Fruit fly (Drosophila melanogaster): ENCODE data around the gene CG32241.

Gene CG32241

DNA sequence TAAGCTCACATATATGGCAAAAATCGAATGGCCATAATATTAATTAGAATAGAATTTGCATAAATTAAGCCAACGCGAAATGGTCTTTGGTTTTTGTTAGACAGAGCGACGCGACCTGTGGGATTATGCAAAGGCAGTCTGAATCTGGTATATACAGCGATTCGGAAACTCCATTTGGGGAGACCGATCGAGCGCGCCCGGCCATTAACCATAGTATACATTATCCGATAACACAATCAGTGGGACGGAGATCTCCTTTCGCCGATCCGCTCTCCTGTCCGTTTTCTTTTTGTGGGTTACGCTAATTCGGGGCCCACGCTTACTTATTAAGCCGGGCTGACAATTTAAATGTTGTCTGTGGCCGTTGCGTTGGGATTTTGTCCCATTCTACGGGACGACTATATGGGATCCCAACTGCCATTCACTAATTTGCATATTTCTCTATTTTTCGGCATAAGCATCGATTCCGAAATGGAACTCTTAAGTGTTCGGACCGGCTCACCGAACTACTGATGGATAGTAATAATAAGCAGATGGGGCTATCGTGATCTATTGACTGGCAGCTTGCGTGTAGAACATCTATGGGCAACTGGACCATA is 11.3 kb upstream of the CG32241 start:
- TF ChIP-seq NC2β (GFP tag; optimal IDR thresholded peaks at IDR 0.05) (no peak), CG2199 (GFP tag; IDR thresholded peaks at IDR 0.05) (no peak), CG3847 (GFP tag; IDR thresholded peaks at IDR 0.05) (0 out of 2 replicates have a peak, but pooled peaks have one; percentile 14), CG12769 (tag; optimal IDR thresholded peaks at IDR 0.05) (peak; percentile 23), Ets65A (GFP tag) (peak; percentile 29), CG13894 (tag; optimal IDR thresholded peaks at IDR 0.05) (peak; percentile 98), CG10543 (GFP tag; optimal IDR thresholded peaks at IDR 0.05) (peak; percentile 4)

DNA sequence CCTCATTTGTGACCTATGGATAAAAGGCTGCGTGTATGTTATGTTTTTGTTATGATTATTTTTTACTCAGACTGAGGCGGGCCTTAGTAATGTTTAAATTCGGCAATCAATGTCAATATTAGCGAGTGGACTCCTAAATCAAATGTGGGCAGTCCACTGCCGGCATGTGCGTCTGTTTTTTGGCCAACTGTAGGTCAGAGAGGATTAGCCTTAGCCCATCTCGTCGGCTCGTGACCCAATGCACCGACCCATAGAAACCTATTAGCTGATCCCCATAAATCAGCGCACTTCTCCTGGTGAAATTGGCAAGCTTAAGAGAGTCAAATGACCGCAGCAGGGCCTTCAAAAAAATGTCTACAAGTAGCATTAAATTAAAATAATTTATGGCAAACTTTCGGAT is 9.3 kb upstream of the CG32241 start:
- no peak for TF ChIP-seq amos (GFP tag; IDR thresholded peaks at IDR 0.05; ENCODE audit: partially characterized antibody)
- no peak for TF ChIP-seq CG13123 (GFP tag; optimal IDR thresholded peaks at IDR 0.05)
- TF ChIP-seq zfh2 (GFP tag; optimal IDR thresholded peaks at IDR 0.05) = no peak
- 0 out of 3 replicates have a peak, but pooled peaks have one; percentile 7 for TF ChIP-seq CG11093 (GFP tag; IDR thresholded peaks at IDR 0.05)
- peak; percentile 90 for TF ChIP-seq Ets65A (GFP tag)
- 0 out of 4 replicates have a peak, but pooled peaks have one; percentile 0 for TF ChIP-seq chinmo (GFP tag; IDR thresholded peaks at IDR 0.05; ENCODE audit: partially characterized antibody)
- TF ChIP-seq bcd (GFP tag; optimal IDR thresholded peaks at IDR 0.05) = no peak

DNA sequence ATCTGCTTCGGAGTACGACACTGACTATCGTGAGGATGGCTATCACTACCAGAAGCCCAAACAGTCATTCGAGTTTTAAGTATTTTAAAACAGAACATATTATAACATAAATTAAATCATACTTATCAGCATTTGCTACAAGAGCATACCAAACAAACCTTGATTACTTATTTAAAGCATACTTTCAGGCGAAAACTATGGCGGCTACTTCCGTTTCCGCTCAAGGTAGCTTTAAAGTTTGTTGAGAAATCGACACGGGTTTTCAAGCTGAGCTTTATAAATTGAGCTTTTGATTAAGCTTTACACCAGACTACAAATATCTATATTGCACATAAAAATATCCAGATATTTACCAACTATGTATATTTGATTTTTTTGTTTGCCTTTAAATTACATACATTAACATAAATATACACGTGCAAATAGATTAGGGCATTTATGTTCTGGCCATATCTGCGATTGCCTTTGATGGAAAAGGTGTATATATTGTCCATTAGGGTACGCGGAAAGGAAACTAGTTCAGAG is 8.6 kb upstream of the CG32241 start:
- no peak; the same call in 1 of the 2 replicates for TF ChIP-seq Ptx1 (GFP tag; IDR thresholded peaks at IDR 0.05)
- TF ChIP-seq pho (GFP tag; optimal IDR thresholded peaks at IDR 0.05) = peak; percentile 33
- TF ChIP-seq CG32767 (GFP tag; IDR thresholded peaks at IDR 0.05) = peak; percentile 35; the same call in 1 of the 2 replicates
- TF ChIP-seq Mrtf (GFP tag; IDR thresholded peaks at IDR 0.05) = no peak
- peak; percentile 81 for TF ChIP-seq CG8359 (GFP tag; optimal IDR thresholded peaks at IDR 0.05; ENCODE audit: borderline replicate concordance)
- TF ChIP-seq Rx (GFP tag; IDR thresholded peaks at IDR 0.05) = peak; percentile 38
- no peak for TF ChIP-seq klu (GFP tag; IDR thresholded peaks at IDR 0.05)
- TF ChIP-seq toy (GFP tag; IDR thresholded peaks at IDR 0.05) = 0 out of 2 replicates have a peak, but pooled peaks have one; percentile 32
- peak; percentile 42 to 67 for TF ChIP-seq dpn (GFP tag; optimal IDR thresholded peaks at IDR 0.05)
- peak; percentile 75 for TF ChIP-seq CG10267 (tag; optimal IDR thresholded peaks at IDR 0.05)
- peak; percentile 99 for TF ChIP-seq Med (GFP tag)
- no peak for TF ChIP-seq pan (optimal IDR thresholded peaks at IDR 0.05)
- TF ChIP-seq pan (GFP tag; optimal IDR thresholded peaks at IDR 0.05 in 1 of 2, IDR thresholded peaks at IDR 0.05 in 1 of 2) = peak in 1 of 2 experiments; percentile 75
- TF ChIP-seq NC2α (GFP tag; optimal IDR thresholded peaks at IDR 0.05) = no peak
- TF ChIP-seq D (optimal IDR thresholded peaks at IDR 0.05) = no peak
- peak; percentile 73 for TF ChIP-seq D (GFP tag; optimal IDR thresholded peaks at IDR 0.05)
- peak; percentile 63 for TF ChIP-seq CG14050 (GFP tag; IDR thresholded peaks at IDR 0.05)
- peak; percentile 36 for TF ChIP-seq jing (GFP tag; optimal IDR thresholded peaks at IDR 0.05)
- no peak for TF ChIP-seq Lpt (GFP tag; optimal IDR thresholded peaks at IDR 0.05)
- no peak for TF ChIP-seq Gsc (GFP tag; IDR thresholded peaks at IDR 0.05)
- TF ChIP-seq yki (optimal IDR thresholded peaks at IDR 0.05) = no peak
- peak; percentile 70 for TF ChIP-seq cwo (GFP tag; optimal IDR thresholded peaks at IDR 0.05)
- TF ChIP-seq CG9437 (GFP tag; optimal IDR thresholded peaks at IDR 0.05) = peak; percentile 72
- no peak for TF ChIP-seq vfl (GFP tag; optimal IDR thresholded peaks at IDR 0.05)
- TF ChIP-seq zen (tag; optimal IDR thresholded peaks at IDR 0.05) = no peak
- TF ChIP-seq p53 (GFP tag; optimal IDR thresholded peaks at IDR 0.05) = peak; percentile 32
- TF ChIP-seq fru (optimal IDR thresholded peaks at IDR 0.05) = no peak
- peak; percentile 94 for TF ChIP-seq CG4707 (GFP tag; optimal IDR thresholded peaks at IDR 0.05)
- peak; percentile 77 for TF ChIP-seq NC2β (GFP tag; optimal IDR thresholded peaks at IDR 0.05)
- peak; percentile 29 for TF ChIP-seq CG9609 (GFP tag; optimal IDR thresholded peaks at IDR 0.05)
- TF ChIP-seq gem (tag; optimal IDR thresholded peaks at IDR 0.05) = no peak
- peak; percentile 94 for TF ChIP-seq CG3281 (GFP tag; optimal IDR thresholded peaks at IDR 0.05)
- TF ChIP-seq schlank (tag; optimal IDR thresholded peaks at IDR 0.05) = peak; percentile 85
- TF ChIP-seq HLH3B (GFP tag; IDR thresholded peaks at IDR 0.05) = peak; percentile 40; the same call in 1 of the 2 replicates
- TF ChIP-seq Fer3 (tag; optimal IDR thresholded peaks at IDR 0.05) = peak; percentile 87
- peak; percentile 61 for TF ChIP-seq D19B (GFP tag; optimal IDR thresholded peaks at IDR 0.05)
